Worm (Caenorhabditis elegans) whole organism, young adult: ENCODE data around the gene dgk-4.

Source experiments
- B0035.1 ChIP-seq: sonication (generic microtip); optimal IDR thresholded peaks from 2 replicates; lab custom pipeline; 2016; ENCODE audit warnings: missing genetic modification characterization, mild to moderate bottlenecking, missing compliant biosample characterization, missing genotype, missing genetic modification reagents
- C17E4.6 ChIP-seq: fragments of 200-800 bp; sonication (Bioruptor generic); IDR thresholded peaks from 2 replicates; pipeline ENCODE4 v1.3.6; 2022; ENCODE audit warnings: missing genetic modification reagents, missing genetic modification characterization, missing compliant biosample characterization
- F10E7.11 ChIP-seq: sonication (generic microtip); optimal IDR thresholded peaks from 2 replicates; lab custom pipeline; 2017; ENCODE audit warnings: mild to moderate bottlenecking, missing genetic modification characterization, moderate library complexity, missing compliant biosample characterization
- F22D6.2 ChIP-seq: sonication (generic microtip); optimal IDR thresholded peaks from 2 replicates; lab custom pipeline; 2016; ENCODE audit warnings: mild to moderate bottlenecking, missing genetic modification characterization, missing compliant biosample characterization
- F37B4.10 ChIP-seq: fragments of 200-800 bp; sonication (Bioruptor generic); IDR thresholded peaks from 2 replicates; pipeline ENCODE4 v1.3.6; 2022; ENCODE audit warnings: missing genetic modification characterization, missing compliant biosample characterization
- F55B11.4 ChIP-seq: sonication (generic microtip); optimal IDR thresholded peaks from 2 replicates; lab custom pipeline; 2016; ENCODE audit warnings: missing compliant biosample characterization, missing genetic modification characterization, borderline replicate concordance; ENCODE audit not compliant: insufficient read depth
- K12H6.12 ChIP-seq: fragments of 200-800 bp; sonication (Bioruptor generic); optimal IDR thresholded peaks from 2 replicates; lab custom pipeline; 2018; ENCODE audit warnings: mild to moderate bottlenecking, missing genetic modification characterization, missing compliant biosample characterization
- T07F8.4 ChIP-seq: sonication (generic microtip); optimal IDR thresholded peaks from 2 replicates; lab custom pipeline; 2016; ENCODE audit warnings: mild to moderate bottlenecking, missing genetic modification characterization, moderate library complexity, missing compliant biosample characterization
- T26A5.8 ChIP-seq: sonication (generic microtip); optimal IDR thresholded peaks from 2 replicates; lab custom pipeline; 2016; ENCODE audit warnings: missing genetic modification characterization, missing compliant biosample characterization
- Y53G8AR.9 ChIP-seq: fragments of 200-800 bp; sonication (Bioruptor generic); conservative IDR thresholded peaks from 2 replicates; pipeline ENCODE4 v1.3.6; 2022; ENCODE audit warnings: missing genetic modification reagents, missing genetic modification characterization, missing compliant biosample characterization
- Y56A3A.18 ChIP-seq: fragments of 200-800 bp; sonication (Bioruptor generic); IDR thresholded peaks from 2 replicates; pipeline ENCODE4 v1.3.6; 2022; ENCODE audit warnings: missing genetic modification reagents, missing genetic modification characterization, missing compliant biosample characterization
- Y79H2A.3 ChIP-seq: fragments of 200-800 bp; sonication (Bioruptor generic); conservative IDR thresholded peaks from 2 replicates; pipeline ENCODE4 v1.3.6; 2022; ENCODE audit warnings: missing genetic modification reagents, missing genetic modification characterization, missing compliant biosample characterization
- akir-1 ChIP-seq: fragments of 200-800 bp; sonication (Bioruptor generic); optimal IDR thresholded peaks from 2 replicates; lab custom pipeline; 2018; ENCODE audit warnings: mild to moderate bottlenecking, missing genetic modification characterization, moderate library complexity, missing compliant biosample characterization
- atf-7 ChIP-seq: sonication (generic microtip); optimal IDR thresholded peaks from 2 replicates; lab custom pipeline; 2017; ENCODE audit warnings: mild to moderate bottlenecking, missing genetic modification characterization, missing compliant biosample characterization
- attf-5 ChIP-seq: fragments of 200-800 bp; sonication (Bioruptor generic); optimal IDR thresholded peaks from 2 replicates; lab custom pipeline; 2018; ENCODE audit warnings: mild to moderate bottlenecking, missing genetic modification characterization, missing compliant biosample characterization
- cebp-1 ChIP-seq, 2 experiments: fragments of 200-800 bp in 1 of 2; sonication (Bioruptor generic) in 1 of 2; sonication (generic microtip) in 1 of 2; IDR thresholded peaks in 1 of 2; optimal IDR thresholded peaks in 1 of 2; 2 replicates each; pipeline versions ENCODE4 v1.3.6 to Lab custom; 2017 to 2022; ENCODE audit warnings: missing compliant biosample characterization in 2 of 2, missing genetic modification characterization in 2 of 2, mild to moderate bottlenecking in 1 of 2, missing genetic modification reagents in 1 of 2, moderate library complexity in 1 of 2
- cebp-2 ChIP-seq: fragments of 200-800 bp; sonication (Bioruptor generic); IDR thresholded peaks from 2 replicates; pipeline ENCODE4 v1.3.6; 2022; ENCODE audit warnings: missing genetic modification characterization, missing compliant biosample characterization
- ceh-27 ChIP-seq: fragments of 200-800 bp; sonication (Bioruptor generic); optimal IDR thresholded peaks from 2 replicates; lab custom pipeline; 2018; ENCODE audit warnings: mild to moderate bottlenecking, missing genetic modification characterization, moderate library complexity, missing compliant biosample characterization
- dpl-1 ChIP-seq: fragments of 150-350 bp; optimal IDR thresholded peaks from 2 replicates; lab custom pipeline; 2014; ENCODE audit warnings: missing biosample characterization, missing genetic modification reagents, missing genetic modification characterization
- efl-1 ChIP-seq: fragments of 150-350 bp; optimal IDR thresholded peaks from 2 replicates; lab custom pipeline; 2014; ENCODE audit warnings: missing biosample characterization, missing genetic modification reagents, missing genetic modification characterization
- egl-18 ChIP-seq: fragments of 200-800 bp; sonication (Bioruptor generic); IDR thresholded peaks from 2 replicates; pipeline ENCODE4 v1.3.6; 2022; ENCODE audit warnings: missing genetic modification reagents, missing genetic modification characterization, missing compliant biosample characterization
- ekl-4 ChIP-seq: fragments of 200-800 bp; sonication (Bioruptor generic); IDR thresholded peaks from 2 replicates; pipeline ENCODE4 v1.3.6; 2022; ENCODE audit warnings: missing genetic modification reagents, missing genetic modification characterization, missing compliant biosample characterization
- gei-17 ChIP-seq: fragments of 200-800 bp; sonication (Bioruptor generic); optimal IDR thresholded peaks from 2 replicates; lab custom pipeline; 2018; ENCODE audit warnings: mild to moderate bottlenecking, missing genetic modification characterization, missing compliant biosample characterization
- lag-1 ChIP-seq: fragments of 200-800 bp; sonication (Bioruptor generic); IDR thresholded peaks from 2 replicates; pipeline ENCODE4 v1.3.6; 2022; ENCODE audit warnings: missing genetic modification reagents, missing genetic modification characterization, missing compliant biosample characterization
- let-607 ChIP-seq, 2 experiments: fragments of 200-800 bp in 1 of 2; sonication (Bioruptor generic) in 1 of 2; sonication (generic microtip) in 1 of 2; optimal IDR thresholded peaks; 2 replicates each; lab custom pipeline; 2016 to 2018; ENCODE audit warnings: mild to moderate bottlenecking in 2 of 2, missing compliant biosample characterization in 2 of 2, missing genetic modification characterization in 2 of 2, moderate library complexity in 2 of 2, missing genotype in 1 of 2
- lin-26 ChIP-seq: fragments of 200-800 bp; sonication (Bioruptor generic); IDR thresholded peaks from 2 replicates; pipeline ENCODE4 v1.3.6; 2022; ENCODE audit warnings: missing genetic modification reagents, missing genetic modification characterization, missing compliant biosample characterization
- lin-35 ChIP-seq, 3 experiments: fragments of 150-350 bp in 2 of 3; sonication (generic microtip) in 1 of 3; optimal IDR thresholded peaks; 2 replicates each; lab custom pipeline; 2014 to 2018; ENCODE audit warnings: missing biosample characterization in 3 of 3, missing genetic modification characterization in 3 of 3, missing genetic modification reagents in 3 of 3
- lin-40 ChIP-seq: sonication (generic microtip); optimal IDR thresholded peaks from 2 replicates; lab custom pipeline; 2016; ENCODE audit warnings: missing genetic modification characterization, mild to moderate bottlenecking, missing compliant biosample characterization, missing genotype, missing genetic modification reagents
- lin-54 ChIP-seq: fragments of 200-800 bp; sonication (Bioruptor generic); optimal IDR thresholded peaks from 2 replicates; lab custom pipeline; 2018; ENCODE audit warnings: mild to moderate bottlenecking, missing genetic modification characterization, missing compliant biosample characterization
- madf-6 ChIP-seq: fragments of 200-800 bp; sonication (Bioruptor generic); IDR thresholded peaks from 2 replicates; pipeline ENCODE4 v1.3.6; 2022; ENCODE audit warnings: missing genetic modification reagents, missing genetic modification characterization, missing compliant biosample characterization
- madf-8 ChIP-seq: fragments of 200-800 bp; sonication (Bioruptor generic); conservative IDR thresholded peaks from 2 replicates; pipeline ENCODE4 v1.3.6; 2022; ENCODE audit warnings: missing genetic modification reagents, missing genetic modification characterization, missing compliant biosample characterization
- mel-28 ChIP-seq: sonication (generic microtip); optimal IDR thresholded peaks from 2 replicates; lab custom pipeline; 2016; ENCODE audit warnings: borderline replicate concordance, mild to moderate bottlenecking, missing genetic modification characterization, missing compliant biosample characterization
- nfyb-1 ChIP-seq: fragments of 200-800 bp; sonication (Bioruptor generic); IDR thresholded peaks from 2 replicates; pipeline ENCODE4 v1.3.6; 2022; ENCODE audit warnings: missing genetic modification reagents, missing genetic modification characterization, missing compliant biosample characterization
- nhr-120 ChIP-seq: fragments of 200-800 bp; sonication (Bioruptor generic); IDR thresholded peaks from 2 replicates; pipeline ENCODE4 v1.3.6; 2022; ENCODE audit warnings: missing genetic modification characterization, missing compliant biosample characterization
- nhr-27 ChIP-seq: fragments of 200-800 bp; sonication (Bioruptor generic); optimal IDR thresholded peaks from 2 replicates; lab custom pipeline; 2018; ENCODE audit warnings: mild to moderate bottlenecking, missing genetic modification characterization, moderate library complexity, missing compliant biosample characterization
- repo-1 ChIP-seq: sonication (generic microtip); optimal IDR thresholded peaks from 2 replicates; lab custom pipeline; 2017; ENCODE audit warnings: mild to moderate bottlenecking, missing genetic modification characterization, missing compliant biosample characterization
- sdz-38 ChIP-seq: sonication (generic microtip); optimal IDR thresholded peaks from 2 replicates; lab custom pipeline; 2016; ENCODE audit warnings: missing genotype, missing genetic modification characterization, missing compliant biosample characterization
- somi-1 ChIP-seq: fragments of 200-800 bp; sonication (Bioruptor generic); optimal IDR thresholded peaks from 2 replicates; lab custom pipeline; 2018; ENCODE audit warnings: mild to moderate bottlenecking, missing genetic modification characterization, missing compliant biosample characterization
- sptf-2 ChIP-seq: fragments of 200-800 bp; sonication (Bioruptor generic); optimal IDR thresholded peaks from 2 replicates; lab custom pipeline; 2018; ENCODE audit warnings: mild to moderate bottlenecking, missing genetic modification characterization, missing compliant biosample characterization
- tbp1 ChIP-seq: fragments of 200-800 bp; sonication (Bioruptor generic); optimal IDR thresholded peaks from 2 replicates; lab custom pipeline; 2018; ENCODE audit warnings: mild to moderate bottlenecking, missing genetic modification characterization, missing compliant biosample characterization
- unc-62 ChIP-seq: fragments of 150-350 bp; optimal IDR thresholded peaks from 2 replicates; lab custom pipeline; 2014; ENCODE audit warnings: missing biosample characterization, missing genetic modification reagents, missing genetic modification characterization
- ztf-3 ChIP-seq: fragments of 200-800 bp; sonication (Bioruptor generic); optimal IDR thresholded peaks from 2 replicates; lab custom pipeline; 2018; ENCODE audit warnings: mild to moderate bottlenecking, missing genetic modification characterization, missing compliant biosample characterization

Gene dgk-4

DNA sequence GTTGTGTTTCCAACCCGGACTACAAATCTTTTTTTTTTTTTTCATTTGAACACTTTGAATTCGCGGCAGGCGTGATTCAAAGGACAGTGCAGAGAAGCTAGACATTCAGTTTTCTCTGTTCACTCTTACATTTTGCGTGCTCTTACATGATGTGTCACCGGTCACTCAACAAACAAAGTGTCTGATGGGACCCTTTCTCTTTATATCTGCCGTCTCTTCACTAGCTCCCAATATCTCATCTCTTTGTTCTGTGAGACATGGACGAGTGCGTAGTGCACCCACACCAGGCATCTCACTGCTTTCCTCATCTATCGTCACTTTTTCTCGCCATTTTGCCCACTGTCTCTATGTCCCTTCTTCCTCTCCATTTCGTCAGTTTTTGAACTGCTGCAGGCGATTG is 44.1 kb upstream of the dgk-4 start:
- TF ChIP-seq lin-40 (peak; percentile 28), F37B4.10 (GFP tag; lab: Robert Waterston, UW) (no peak), akir-1 (GFP tag; lab: Kevin White, UChicago) (no peak), gei-17 (no peak), F22D6.2 (tag; lab: Kevin White, UChicago) (no peak), let-607 (tag; optimal IDR thresholded peaks at IDR 0.05; lab: Kevin White, UChicago) (peak; percentile 3 to 8), attf-5 (GFP tag; lab: Kevin White, UChicago) (peak; percentile 8), somi-1 (peak; percentile 1), ztf-3 (GFP tag; lab: Kevin White, UChicago) (no peak), tbp1 (GFP tag; lab: Kevin White, UChicago) (peak; percentile 23), C17E4.6 (GFP tag; lab: Robert Waterston, UW) (no peak), B0035.1 (tag; lab: Kevin White, UChicago) (no peak), Y56A3A.18 (GFP tag; lab: Robert Waterston, UW) (no peak), ceh-27 (GFP tag; lab: Kevin White, UChicago) (peak; percentile 1), lin-35 (GFP tag; optimal IDR thresholded peaks at IDR 0.05; lab: Kevin White, UChicago) (peak in 1 of 3 experiments; percentile 21), lin-26 (no peak), nfyb-1 (GFP tag; lab: Robert Waterston, UW) (peak; percentile 55; the same call in 1 of the 2 replicates), unc-62 (GFP tag; lab: Kevin White, UChicago) (peak; percentile 13), repo-1 (no peak), cebp-1 (GFP tag; IDR thresholded peaks at IDR 0.05; lab: Robert Waterston, UW) (no peak), cebp-1 (tag; optimal IDR thresholded peaks at IDR 0.05; lab: Kevin White, UChicago) (peak; percentile 62), Y53G8AR.9 (GFP tag; lab: Robert Waterston, UW) (0 out of 2 replicates have a peak, but pooled peaks have one; percentile 10)
- TF ChIP-seq, all 124 proteins: peak for 11

DNA sequence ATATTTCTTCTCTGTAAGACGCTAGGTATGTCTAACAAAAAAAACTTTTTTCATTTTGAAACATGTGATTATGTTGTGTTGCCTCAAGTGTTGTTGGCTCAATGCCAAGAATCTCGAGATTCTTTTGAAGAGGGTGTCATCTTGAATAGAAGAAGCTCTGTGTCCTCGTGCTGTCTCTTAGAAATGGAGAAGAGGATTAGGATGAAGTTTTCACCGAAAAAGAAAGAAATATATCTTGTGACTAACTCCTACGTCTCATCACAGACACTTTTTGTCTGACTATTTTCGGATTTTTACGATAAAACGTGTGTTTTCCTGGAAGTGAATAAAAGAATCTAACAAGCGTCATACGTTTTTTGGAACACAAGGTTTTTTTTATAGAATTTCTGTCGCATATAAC is 43.5 kb upstream of the dgk-4 start:
- TF ChIP-seq atf-7 (tag; lab: Kevin White, UChicago) (no peak), nhr-120 (GFP tag; lab: Robert Waterston, UW) (no peak), dpl-1 (no peak), F55B11.4 (tag; lab: Kevin White, UChicago) (no peak), sdz-38 (tag; lab: Kevin White, UChicago) (no peak), lin-40 (no peak), efl-1 (GFP tag; lab: Kevin White, UChicago) (no peak), K12H6.12 (tag; lab: Kevin White, UChicago) (no peak), madf-8 (GFP tag; lab: Robert Waterston, UW) (no peak), mel-28 (tag; lab: Kevin White, UChicago) (no peak)

DNA sequence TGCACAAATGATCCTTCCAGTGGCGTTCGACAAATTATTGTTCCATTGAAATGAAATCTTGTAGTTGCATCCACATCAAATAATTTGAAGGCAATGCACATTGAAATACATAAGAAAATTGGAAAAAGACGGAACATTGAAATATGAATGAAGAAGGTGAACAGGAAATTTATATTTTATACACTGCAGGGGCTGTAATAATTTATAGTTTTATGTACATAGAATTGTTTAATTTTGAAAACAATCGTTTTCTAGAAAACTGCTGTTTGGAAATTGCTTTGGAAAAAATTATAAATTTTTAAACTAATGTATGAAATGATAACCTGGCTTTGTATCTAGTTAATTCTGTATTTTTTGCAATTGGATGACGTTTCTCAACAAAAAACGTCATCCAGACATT is 35.8 kb upstream of the dgk-4 start, which contains the start of gene Y59H11AR.3:
Gene Y59H11AR.3 (minus strand): TSS at position 101 of the 400 bp plus-strand sequence.
- TF ChIP-seq T26A5.8 (tag; lab: Kevin White, UChicago) (no peak), ekl-4 (GFP tag; lab: Robert Waterston, UW) (no peak), madf-6 (no peak), cebp-2 (GFP tag; lab: Robert Waterston, UW) (no peak), Y79H2A.3 (GFP tag; lab: Robert Waterston, UW) (no peak), nhr-27 (tag; lab: Kevin White, UChicago) (no peak), lag-1 (GFP tag; lab: Robert Waterston, UW) (no peak), madf-8 (GFP tag; lab: Robert Waterston, UW) (no peak), B0035.1 (tag; lab: Kevin White, UChicago) (no peak), T07F8.4 (tag; lab: Kevin White, UChicago) (no peak), sptf-2 (GFP tag; lab: Kevin White, UChicago) (no peak), F10E7.11 (tag; lab: Kevin White, UChicago) (no peak), egl-18 (GFP tag; lab: Robert Waterston, UW) (no peak), lin-54 (GFP tag; lab: Kevin White, UChicago) (no peak)
